Worm (Caenorhabditis elegans): ENCODE measurements around the gene srd-45.
A peak's percentile ranks its signal among the peaks of the same experiment; 100 is the strongest.

The srd-45 gene

ce11 chrX:12317560-12317959 lies 11.2 kb upstream of the srd-45 start:
- TF ChIP-seq unc-62 (GFP tag; optimal IDR thresholded peaks at IDR 0.05 in 1 of 2) (peak in 1 of 2 experiments; percentile 91), unc-62 (tag; optimal IDR thresholded peaks at IDR 0.05) (no peak), nhr-102 (tag; optimal IDR thresholded peaks at IDR 0.05) (no peak), aha-1 (tag) (no peak)

ce11 chrX:12320737-12321136 lies 8.0 kb upstream of the srd-45 start, which contains the start of gene ceh-40:
ceh-40 (minus strand) TSS chrX:12320777.
- TF ChIP-seq rbr-2 (tag; optimal IDR thresholded peaks at IDR 0.05) (no peak), unc-62 (GFP tag; optimal IDR thresholded peaks at IDR 0.05 in 1 of 2) (peak in 1 of 2 experiments; percentile 48), unc-62 (tag; optimal IDR thresholded peaks at IDR 0.05) (no peak)

ce11 chrX:12321357-12321756 lies 7.4 kb upstream of the srd-45 start, which contains the start of gene F17A2.13:
F17A2.13 (plus strand) TSS chrX:12321657.
- TF ChIP-seq arid-1 (GFP tag; conservative IDR thresholded peaks at IDR 0.05), result no peak

ce11 chrX:12323439-12323838 lies 5.3 kb upstream of the srd-45 start, which contains the start of gene srd-40:
srd-40 (plus strand) TSS chrX:12323739.
- TF ChIP-seq daf-8 (GFP tag; IDR thresholded peaks at IDR 0.05) (no peak), T26A8.4 (GFP tag; IDR thresholded peaks at IDR 0.05) (no peak), lin-38 (GFP tag; IDR thresholded peaks at IDR 0.05) (no peak), nhr-28 (tag; optimal IDR thresholded peaks at IDR 0.05) (no peak), nhr-11 (tag; optimal IDR thresholded peaks at IDR 0.05) (no peak), zip-11 (GFP tag; IDR thresholded peaks at IDR 0.05) (no peak), hif-1 (tag; optimal IDR thresholded peaks at IDR 0.05) (no peak), mes-2 (tag; optimal IDR thresholded peaks at IDR 0.05; ENCODE audit: poor library complexity, severe bottlenecking) (no peak), Y5F2A.4 (GFP tag; optimal IDR thresholded peaks at IDR 0.05) (no peak), ztf-7 (tag; optimal IDR thresholded peaks at IDR 0.05) (no peak), mdl-1 (tag; optimal IDR thresholded peaks at IDR 0.05) (no peak), nhr-25 (tag; optimal IDR thresholded peaks at IDR 0.05; ENCODE audit: borderline replicate concordance, insufficient read depth) (no peak), T20F7.1 (GFP tag; optimal IDR thresholded peaks at IDR 0.05) (no peak), nhr-41 (GFP tag; IDR thresholded peaks at IDR 0.05) (no peak), Y105C5A.15 (GFP tag; IDR thresholded peaks at IDR 0.05) (no peak), zfp-2 (tag; optimal IDR thresholded peaks at IDR 0.05) (no peak)

- no peak for TF ChIP-seq F26F4.8 (GFP tag; conservative IDR thresholded peaks at IDR 0.05)
- no peak for TF ChIP-seq cey-2 (tag; optimal IDR thresholded peaks at IDR 0.05; ENCODE audit: borderline replicate concordance, insufficient read depth)
- no peak for TF ChIP-seq daf-8 (GFP tag; IDR thresholded peaks at IDR 0.05)
- TF ChIP-seq ZK337.2 (GFP tag; IDR thresholded peaks at IDR 0.05), result no peak
- no peak for TF ChIP-seq unc-39 (tag; optimal IDR thresholded peaks at IDR 0.05)
- TF ChIP-seq fkh-10 (GFP tag; optimal IDR thresholded peaks at IDR 0.05), result no peak
- TF ChIP-seq daf-16 (GFP tag; optimal IDR thresholded peaks at IDR 0.05), result no peak
- TF ChIP-seq daf-16 (tag; optimal IDR thresholded peaks at IDR 0.05), result no peak
- TF ChIP-seq unc-130 (GFP tag; optimal IDR thresholded peaks at IDR 0.05), result no peak
Measured at ce11 chrX:12326424-12326823, 2.4 kb upstream of the srd-45 start, which contains the start of gene srd-41. srd-41 (plus strand) TSS chrX:12326724.

ce11 chrX:12331795-12332194 lies 3.0 kb downstream of the srd-45 start, which contains the start of gene srd-46:
srd-46 (plus strand) TSS chrX:12332095.
- TF ChIP-seq hif-1 (tag; optimal IDR thresholded peaks at IDR 0.05), result no peak
- no peak for TF ChIP-seq lin-1 (GFP tag; IDR thresholded peaks at IDR 0.05)
- TF ChIP-seq D1046.2 (GFP tag; IDR thresholded peaks at IDR 0.05), result no peak
- no peak for TF ChIP-seq hlh-11 (tag; optimal IDR thresholded peaks at IDR 0.05)
- TF ChIP-seq ceh-28 (tag; optimal IDR thresholded peaks at IDR 0.05), result no peak
- no peak for TF ChIP-seq Y105C5A.15 (GFP tag; IDR thresholded peaks at IDR 0.05)
- TF ChIP-seq nhr-41 (GFP tag; IDR thresholded peaks at IDR 0.05), result no peak
- TF ChIP-seq F37D6.2 (tag; optimal IDR thresholded peaks at IDR 0.05), result no peak
- TF ChIP-seq arid-1 (GFP tag; conservative IDR thresholded peaks at IDR 0.05), result no peak

Data from whole organism, L4 larva.